Worm (Caenorhabditis elegans) whole organism, late embryonic: ENCODE data around the gene clec-257.

Experiments
- C08G9.2 ChIP-seq: sonication (generic microtip); optimal IDR thresholded peaks from 2 replicates; lab custom pipeline; 2016; ENCODE audit warnings: mild to moderate bottlenecking, missing genetic modification characterization, moderate library complexity, missing compliant biosample characterization
- F13H6.1 ChIP-seq: sonication (generic microtip); optimal IDR thresholded peaks from 2 replicates; lab custom pipeline; 2016; ENCODE audit warnings: missing genetic modification characterization, missing compliant biosample characterization
- Y22D7AL.16 ChIP-seq: sonication (generic microtip); optimal IDR thresholded peaks from 2 replicates; lab custom pipeline; 2016; ENCODE audit warnings: missing genetic modification characterization, missing compliant biosample characterization
- ama-1 ChIP-seq: fragments of 150-350 bp; optimal IDR thresholded peaks from 2 replicates; lab custom pipeline; 2014
- ceh-19 ChIP-seq: fragments of 200-800 bp; sonication (Bioruptor generic); optimal IDR thresholded peaks from 2 replicates; lab custom pipeline; 2018; ENCODE audit warnings: mild to moderate bottlenecking, missing genetic modification characterization, missing compliant biosample characterization
- ceh-2 ChIP-seq: sonication (generic microtip); optimal IDR thresholded peaks from 2 replicates; lab custom pipeline; 2016; ENCODE audit warnings: missing genotype, missing genetic modification characterization, missing compliant biosample characterization
- ceh-24 ChIP-seq: sonication (generic microtip); optimal IDR thresholded peaks from 2 replicates; lab custom pipeline; 2016; ENCODE audit warnings: mild to moderate bottlenecking, missing genetic modification characterization, missing compliant biosample characterization
- ceh-30 ChIP-seq: fragments of 150-350 bp; optimal IDR thresholded peaks from 2 replicates; lab custom pipeline; 2014; ENCODE audit warnings: missing biosample characterization, missing genetic modification characterization
- ceh-45 ChIP-seq: fragments of 200-800 bp; sonication (Bioruptor generic); IDR thresholded peaks from 2 replicates; pipeline ENCODE4 v1.3.6; 2022; ENCODE audit warnings: missing genetic modification reagents, missing genetic modification characterization, missing compliant biosample characterization
- ceh-6 ChIP-seq: fragments of 200-800 bp; sonication (Bioruptor generic); optimal IDR thresholded peaks from 2 replicates; lab custom pipeline; 2018; ENCODE audit warnings: mild to moderate bottlenecking, missing genetic modification characterization, missing compliant biosample characterization
- ceh-9 ChIP-seq: sonication (generic microtip); optimal IDR thresholded peaks from 2 replicates; lab custom pipeline; 2016; ENCODE audit warnings: mild to moderate bottlenecking, missing genetic modification characterization, inconsistent platforms, missing compliant biosample characterization
- elt-2 ChIP-seq: sonication (generic microtip); optimal IDR thresholded peaks from 2 replicates; lab custom pipeline; 2016; ENCODE audit warnings: missing genetic modification reagents, missing genetic modification characterization, missing compliant biosample characterization
- ets-4 ChIP-seq: sonication (generic microtip); optimal IDR thresholded peaks from 2 replicates; lab custom pipeline; 2016; ENCODE audit warnings: missing genetic modification characterization, missing compliant biosample characterization
- fkh-10 ChIP-seq: fragments of 150-350 bp; optimal IDR thresholded peaks from 2 replicates; lab custom pipeline; 2014; ENCODE audit warnings: missing biosample characterization, missing genetic modification reagents, missing genetic modification characterization
- fkh-6 ChIP-seq: sonication (generic microtip); optimal IDR thresholded peaks from 2 replicates; lab custom pipeline; 2016; ENCODE audit warnings: missing genetic modification characterization, missing compliant biosample characterization
- gmeb-2 ChIP-seq: sonication (generic microtip); optimal IDR thresholded peaks from 2 replicates; lab custom pipeline; 2016; ENCODE audit warnings: missing genetic modification characterization, inconsistent platforms, missing compliant biosample characterization
- hlh-15 ChIP-seq: sonication (generic microtip); optimal IDR thresholded peaks from 2 replicates; lab custom pipeline; 2016; ENCODE audit warnings: missing genetic modification characterization, missing compliant biosample characterization
- hlh-30 ChIP-seq: sonication (generic microtip); optimal IDR thresholded peaks from 2 replicates; lab custom pipeline; 2017; ENCODE audit warnings: antibody characterized with exemption, missing genetic modification characterization, missing compliant biosample characterization; ENCODE audit not compliant: insufficient read depth
- hlh-6 ChIP-seq: sonication (generic microtip); optimal IDR thresholded peaks from 2 replicates; lab custom pipeline; 2016; ENCODE audit warnings: missing genotype, missing genetic modification characterization, missing compliant biosample characterization
- lim-6 ChIP-seq: sonication (generic microtip); optimal IDR thresholded peaks from 2 replicates; lab custom pipeline; 2016; ENCODE audit warnings: missing genetic modification characterization, missing compliant biosample characterization
- lin-11 ChIP-seq: fragments of 200-800 bp; sonication (Bioruptor generic); optimal IDR thresholded peaks from 2 replicates; lab custom pipeline; 2018; ENCODE audit warnings: mild to moderate bottlenecking, missing genetic modification characterization, missing compliant biosample characterization
- madf-2 ChIP-seq: sonication (generic microtip); optimal IDR thresholded peaks from 2 replicates; lab custom pipeline; 2017; ENCODE audit warnings: missing genetic modification characterization, missing compliant biosample characterization
- mec-3 ChIP-seq: sonication (generic microtip); optimal IDR thresholded peaks from 2 replicates; lab custom pipeline; 2016; ENCODE audit warnings: borderline replicate concordance, missing genetic modification characterization, missing compliant biosample characterization
- nhr-232 ChIP-seq: sonication (generic microtip); optimal IDR thresholded peaks from 2 replicates; lab custom pipeline; 2016; ENCODE audit warnings: missing genetic modification characterization, missing compliant biosample characterization
- npax-4 ChIP-seq: sonication (generic microtip); optimal IDR thresholded peaks from 2 replicates; lab custom pipeline; 2016; ENCODE audit warnings: missing genetic modification characterization, missing compliant biosample characterization
- odd-2 ChIP-seq: sonication (generic microtip); optimal IDR thresholded peaks from 2 replicates; lab custom pipeline; 2017; ENCODE audit warnings: antibody characterized with exemption, mild to moderate bottlenecking, missing genetic modification characterization, missing compliant biosample characterization
- pag-3 ChIP-seq: sonication (generic microtip); optimal IDR thresholded peaks from 2 replicates; lab custom pipeline; 2016; ENCODE audit warnings: missing compliant biosample characterization, missing genetic modification characterization, borderline replicate concordance
- pax-1 ChIP-seq: fragments of 150-350 bp; optimal IDR thresholded peaks from 2 replicates; lab custom pipeline; 2014; ENCODE audit warnings: missing biosample characterization, missing genetic modification characterization
- pha-4 ChIP-seq: fragments of 150-350 bp; optimal IDR thresholded peaks from 2 replicates; lab custom pipeline; 2018; ENCODE audit warnings: missing biosample characterization, missing genetic modification reagents, missing genetic modification characterization
- pros-1 ChIP-seq: fragments of 150-350 bp; optimal IDR thresholded peaks from 2 replicates; lab custom pipeline; 2014; ENCODE audit warnings: missing biosample characterization, missing genetic modification reagents, missing genetic modification characterization
- ref-2 ChIP-seq: sonication (generic microtip); optimal IDR thresholded peaks from 2 replicates; lab custom pipeline; 2016; ENCODE audit warnings: missing genetic modification characterization, missing compliant biosample characterization
- rnt-1 ChIP-seq: sonication (generic microtip); optimal IDR thresholded peaks from 2 replicates; lab custom pipeline; 2016; ENCODE audit warnings: missing genetic modification characterization, missing compliant biosample characterization
- sdc-2 ChIP-seq: sonication (generic microtip); optimal IDR thresholded peaks from 2 replicates; lab custom pipeline; 2016; ENCODE audit warnings: missing genotype, missing genetic modification characterization, missing compliant biosample characterization
- sox-2 ChIP-seq: fragments of 200-800 bp; sonication (Bioruptor generic); IDR thresholded peaks from 2 replicates; pipeline ENCODE4 v1.3.6; 2022; ENCODE audit warnings: missing genetic modification reagents, missing genetic modification characterization, missing compliant biosample characterization
- syd-9 ChIP-seq: sonication (generic microtip); optimal IDR thresholded peaks from 2 replicates; lab custom pipeline; 2016; ENCODE audit warnings: mild to moderate bottlenecking, missing genetic modification characterization, moderate library complexity, missing compliant biosample characterization
- tbx-2 ChIP-seq: sonication (generic microtip); optimal IDR thresholded peaks from 2 replicates; lab custom pipeline; 2016; ENCODE audit warnings: missing genetic modification characterization, missing compliant biosample characterization
- tbx-7 ChIP-seq: sonication (generic microtip); optimal IDR thresholded peaks from 2 replicates; lab custom pipeline; 2016; ENCODE audit warnings: missing genotype, missing genetic modification characterization, missing compliant biosample characterization
- ttx-3 ChIP-seq: sonication (generic microtip); optimal IDR thresholded peaks from 2 replicates; lab custom pipeline; 2016; ENCODE audit warnings: missing genetic modification reagents, missing genetic modification characterization, missing compliant biosample characterization
- unc-42 ChIP-seq: sonication (generic microtip); optimal IDR thresholded peaks from 2 replicates; lab custom pipeline; 2016; ENCODE audit warnings: missing genotype, missing genetic modification characterization, missing compliant biosample characterization

Gene clec-257

DNA sequence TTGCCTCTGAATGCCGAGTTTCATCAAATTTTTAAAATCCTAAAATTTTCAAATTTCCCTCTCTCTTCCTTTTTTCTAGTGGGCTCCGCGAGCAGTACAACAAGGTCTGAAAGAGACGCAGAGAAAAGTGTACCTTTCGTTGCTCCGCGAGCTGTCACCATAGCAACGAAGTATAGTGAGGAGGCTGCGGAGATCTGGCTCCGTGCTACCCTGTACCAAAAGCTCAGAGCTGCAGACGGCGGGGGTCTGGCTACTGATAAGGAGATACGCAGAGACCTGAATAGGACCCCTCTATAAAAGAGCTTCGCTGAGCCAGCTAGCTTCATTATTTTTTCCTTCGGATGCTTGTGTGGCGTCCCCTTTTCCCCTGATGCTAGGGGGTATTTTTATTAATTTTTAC lies 10.6 kb downstream of the clec-257 start, which contains the start of gene Y17D7B.10:
Gene Y17D7B.10, plus strand, starts transcription at position 243 of the 400 bp plus-strand sequence.
- TF ChIP-seq ama-1 (lab: Kevin White, UChicago) (no peak), syd-9 (tag; lab: Kevin White, UChicago) (no peak), F13H6.1 (tag; lab: Kevin White, UChicago) (no peak), nhr-232 (tag; lab: Kevin White, UChicago) (no peak), rnt-1 (tag; lab: Kevin White, UChicago) (no peak), hlh-15 (tag; lab: Kevin White, UChicago) (no peak), sox-2 (GFP tag; lab: Robert Waterston, UW) (no peak)

DNA sequence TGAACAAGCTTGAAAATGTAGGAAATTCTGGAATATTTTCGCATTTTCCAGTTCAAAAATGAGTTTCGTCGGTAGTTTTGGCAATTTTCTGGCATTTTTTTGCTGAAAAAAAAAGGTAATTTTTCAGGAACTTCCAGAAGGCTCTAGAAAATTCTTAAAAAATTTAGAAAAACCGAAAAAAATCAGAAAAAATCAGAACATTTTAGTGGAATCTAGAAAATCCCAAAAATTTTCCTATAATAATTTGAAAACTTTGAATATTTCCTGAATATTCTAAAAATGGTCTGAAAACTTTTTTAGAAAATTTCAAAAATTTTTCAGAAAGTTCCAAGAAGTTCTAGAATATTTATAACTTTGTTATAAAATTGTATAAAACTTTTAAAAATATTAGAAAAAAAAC lies 13.8 kb downstream of the clec-257 start, which contains the start of gene Y17D7B.3:
Gene Y17D7B.3, minus strand, starts transcription at position 101 of the 400 bp plus-strand sequence.
- TF ChIP-seq hlh-6 (no peak), ceh-2 (tag; lab: Kevin White, UChicago) (no peak), fkh-10 (GFP tag; lab: Kevin White, UChicago) (no peak), ets-4 (no peak), ama-1 (lab: Kevin White, UChicago) (no peak), Y22D7AL.16 (tag; lab: Kevin White, UChicago) (no peak), mec-3 (tag; lab: Kevin White, UChicago) (no peak), C08G9.2 (tag; lab: Kevin White, UChicago) (no peak)
- TF ChIP-seq, all 69 proteins: peak for 0

ce11 chrV:18787417-18787918 lies 14.6 kb downstream of the clec-257 start, which contains the start of gene Y17D7B.2:
Gene Y17D7B.2, plus strand, starts transcription at chrV:18787739.
- TF ChIP-seq ref-2 (tag; lab: Kevin White, UChicago) (no peak), sdc-2 (tag; lab: Kevin White, UChicago) (no peak), tbx-2 (tag; lab: Kevin White, UChicago) (no peak), elt-2 (no peak), ceh-9 (no peak), ceh-19 (no peak), ceh-45 (GFP tag; lab: Robert Waterston, UW) (no peak), F13H6.1 (tag; lab: Kevin White, UChicago) (no peak), lin-11 (tag; lab: Kevin White, UChicago) (no peak), odd-2 (tag; lab: Kevin White, UChicago) (no peak), gmeb-2 (tag; lab: Kevin White, UChicago) (no peak), hlh-30 (tag; lab: Kevin White, UChicago) (no peak), C08G9.2 (tag; lab: Kevin White, UChicago) (no peak), pag-3 (tag; lab: Kevin White, UChicago) (no peak)

DNA sequence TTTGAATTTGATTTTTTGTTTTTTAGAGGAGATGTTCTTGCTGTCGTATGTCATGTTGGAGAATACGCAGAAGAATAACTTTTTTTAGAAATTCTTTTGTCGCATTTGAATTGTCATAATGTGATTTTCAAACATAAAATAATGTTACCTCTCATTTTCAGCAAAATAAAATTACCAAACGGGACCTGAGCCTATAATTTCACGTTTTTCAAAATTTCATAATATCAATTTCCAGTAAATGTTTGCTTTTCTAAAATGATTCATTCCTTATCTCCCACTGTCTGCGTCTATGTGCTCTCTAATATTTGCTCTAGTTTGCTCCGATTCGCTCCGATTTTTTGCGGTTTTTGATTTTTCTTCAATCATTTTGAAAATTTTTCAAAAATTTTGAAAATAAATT lies 17.8 kb downstream of the clec-257 start, which contains the start of gene nhr-231:
Gene nhr-231, plus strand, starts transcription at position 301 of the 400 bp plus-strand sequence.
- TF ChIP-seq fkh-6: no peak
- no peak for TF ChIP-seq pha-4 (tag; lab: Kevin White, UChicago)
- no peak for TF ChIP-seq ceh-6
- no peak for TF ChIP-seq npax-4 (tag; lab: Kevin White, UChicago)
- TF ChIP-seq hlh-6: no peak
- no peak for TF ChIP-seq ceh-45 (GFP tag; lab: Robert Waterston, UW)
- no peak for TF ChIP-seq sox-2 (GFP tag; lab: Robert Waterston, UW)
- no peak for TF ChIP-seq tbx-7
- TF ChIP-seq pros-1 (tag; lab: Kevin White, UChicago): no peak
- TF ChIP-seq lim-6 (tag; lab: Kevin White, UChicago): no peak
- TF ChIP-seq pax-1 (tag; lab: Kevin White, UChicago): no peak
- TF ChIP-seq unc-42 (tag; lab: Kevin White, UChicago): no peak
- no peak for TF ChIP-seq ceh-24 (tag; lab: Kevin White, UChicago)
- no peak for TF ChIP-seq sdc-2 (tag; lab: Kevin White, UChicago)
- TF ChIP-seq madf-2 (tag; lab: Kevin White, UChicago): no peak
- no peak for TF ChIP-seq ceh-30 (tag; lab: Kevin White, UChicago)
- no peak for TF ChIP-seq ttx-3
- TF ChIP-seq nhr-232 (tag; lab: Kevin White, UChicago): no peak
- TF ChIP-seq, all 69 proteins: peak for 0
